Fruit fly (Drosophila melanogaster) whole organism, embryonic: ENCODE measurements around the gene hook.

Source experiments
- B-H2 ChIP-seq: fragments of 200-800 bp; sonication (Bioruptor generic); optimal IDR thresholded peaks from 2 replicates; lab custom pipeline; 2018; ENCODE audit warnings: missing biosample characterization, mild to moderate bottlenecking, missing genetic modification characterization
- CG11723 ChIP-seq: fragments of 200-800 bp; sonication (Bioruptor generic); optimal IDR thresholded peaks from 2 replicates; lab custom pipeline; 2017; ENCODE audit warnings: missing biosample characterization, mild to moderate bottlenecking, missing genetic modification characterization
- CG1233 ChIP-seq: fragments of 200-800 bp; sonication (Bioruptor generic); optimal IDR thresholded peaks from 4 replicates; lab custom pipeline; 2018; ENCODE audit warnings: missing biosample characterization, mild to moderate bottlenecking, missing genetic modification characterization
- CG13296 ChIP-seq: fragments of 200-800 bp; sonication (Bioruptor generic); optimal IDR thresholded peaks from 3 replicates; lab custom pipeline; 2018; ENCODE audit warnings: missing biosample characterization, mild to moderate bottlenecking, missing genetic modification characterization
- CG13894 ChIP-seq: fragments of 200-800 bp; sonication (Bioruptor generic); optimal IDR thresholded peaks from 3 replicates; lab custom pipeline; 2018; ENCODE audit warnings: missing biosample characterization, mild to moderate bottlenecking, missing genetic modification characterization, moderate library complexity
- CG14014 ChIP-seq: fragments of 200-800 bp; sonication (Bioruptor generic); IDR thresholded peaks from 2 replicates; pipeline ENCODE4 v1.3.6; 2022; ENCODE audit warnings: missing biosample characterization, missing genetic modification characterization
- CG15696 ChIP-seq: fragments of 200-800 bp; sonication (Bioruptor generic); optimal IDR thresholded peaks from 2 replicates; lab custom pipeline; 2019; ENCODE audit warnings: missing biosample characterization, mild to moderate bottlenecking, missing genetic modification characterization, moderate library complexity
- CG1603 ChIP-seq: fragments of 200-800 bp; sonication (Bioruptor generic); optimal IDR thresholded peaks from 2 replicates; lab custom pipeline; 2019; ENCODE audit warnings: missing biosample characterization, mild to moderate bottlenecking, missing genetic modification characterization, moderate library complexity
- CG16779 ChIP-seq: fragments of 200-800 bp; sonication (Bioruptor generic); IDR thresholded peaks from 2 replicates; pipeline ENCODE4 v1.3.6; 2022; ENCODE audit warnings: missing biosample characterization, missing genetic modification characterization
- CG17186 ChIP-seq: fragments of 200-800 bp; sonication (Bioruptor generic); optimal IDR thresholded peaks from 3 replicates; lab custom pipeline; 2017; ENCODE audit warnings: missing biosample characterization, missing genetic modification reagents, missing genetic modification characterization
- CG18262 ChIP-seq: fragments of 200-800 bp; optimal IDR thresholded peaks from 3 replicates; lab custom pipeline; 2019; ENCODE audit warnings: missing biosample characterization, mild to moderate bottlenecking, missing genetic modification characterization, moderate library complexity
- CG18599 ChIP-seq: fragments of 200-800 bp; sonication (Bioruptor generic); optimal IDR thresholded peaks from 3 replicates; lab custom pipeline; 2017; ENCODE audit warnings: missing biosample characterization, missing genetic modification characterization, mild to moderate bottlenecking, moderate library complexity, missing genetic modification reagents
- CG30403 ChIP-seq: fragments of 200-800 bp; sonication (Bioruptor generic); optimal IDR thresholded peaks from 3 replicates; lab custom pipeline; 2016; ENCODE audit warnings: missing biosample characterization, missing genetic modification characterization
- CG32772 ChIP-seq: fragments of 200-800 bp; sonication (Bioruptor generic); IDR thresholded peaks from 2 replicates; pipeline ENCODE4 v1.3.6; 2022; ENCODE audit warnings: missing biosample characterization, missing genetic modification characterization
- CG34376 ChIP-seq: fragments of 200-800 bp; sonication (Bioruptor generic); optimal IDR thresholded peaks from 2 replicates; lab custom pipeline; 2018; ENCODE audit warnings: missing biosample characterization, mild to moderate bottlenecking, missing genetic modification characterization
- CG3726 ChIP-seq: fragments of 200-800 bp; sonication (Bioruptor generic); IDR thresholded peaks from 3 replicates; pipeline ENCODE4, ENCODE4 v1.3.6; 2022; ENCODE audit warnings: missing biosample characterization, missing genetic modification characterization
- CG4854 ChIP-seq: fragments of 200-800 bp; sonication (Bioruptor generic); optimal IDR thresholded peaks from 2 replicates; lab custom pipeline; 2016; ENCODE audit warnings: missing biosample characterization, missing genetic modification characterization, inconsistent platforms
- CG6683 ChIP-seq: fragments of 200-800 bp; sonication (Bioruptor generic); optimal IDR thresholded peaks from 2 replicates; lab custom pipeline; 2017; ENCODE audit warnings: missing biosample characterization, mild to moderate bottlenecking, missing genetic modification characterization, missing genetic modification reagents
- CG9817 ChIP-seq: fragments of 200-800 bp; sonication (Bioruptor generic); optimal IDR thresholded peaks from 2 replicates; lab custom pipeline; 2018; ENCODE audit warnings: missing biosample characterization, mild to moderate bottlenecking, missing genetic modification characterization, moderate library complexity
- CG9932 ChIP-seq: fragments of 200-800 bp; sonication (Bioruptor generic); IDR thresholded peaks from 2 replicates; pipeline ENCODE4 v1.3.6; 2022; ENCODE audit warnings: missing biosample characterization, missing genetic modification characterization
- Deaf1 ChIP-seq: fragments of 200-800 bp; optimal IDR thresholded peaks from 3 replicates; lab custom pipeline; 2019; ENCODE audit warnings: missing biosample characterization, mild to moderate bottlenecking, missing genetic modification characterization, moderate library complexity
- E2f2 ChIP-seq: fragments of 200-800 bp; sonication (Bioruptor generic); IDR thresholded peaks from 2 replicates; pipeline ENCODE4 v1.3.6; 2022; ENCODE audit warnings: missing biosample characterization, missing genetic modification characterization
- Fer2 ChIP-seq: fragments of 200-800 bp; sonication (Bioruptor generic); optimal IDR thresholded peaks from 2 replicates; lab custom pipeline; 2018; ENCODE audit warnings: missing biosample characterization, mild to moderate bottlenecking, missing genetic modification characterization, moderate library complexity
- Fer3 ChIP-seq: fragments of 200-800 bp; sonication (Bioruptor generic); optimal IDR thresholded peaks from 2 replicates; lab custom pipeline; 2018; ENCODE audit warnings: missing biosample characterization, mild to moderate bottlenecking, missing genetic modification characterization, moderate library complexity
- HLH3B ChIP-seq: fragments of 200-800 bp; sonication (Bioruptor generic); IDR thresholded peaks from 2 replicates; pipeline ENCODE4 v1.3.6; 2022; ENCODE audit warnings: missing biosample characterization, missing genetic modification characterization
- Hmx ChIP-seq: fragments of 200-800 bp; sonication (Bioruptor generic); optimal IDR thresholded peaks from 2 replicates; lab custom pipeline; 2016; ENCODE audit warnings: missing biosample characterization, missing genetic modification characterization
- Hsf ChIP-seq: fragments of 200-800 bp; sonication (Bioruptor generic); optimal IDR thresholded peaks from 3 replicates; lab custom pipeline; 2016; ENCODE audit warnings: missing biosample characterization, missing genetic modification characterization
- Nf-YB ChIP-seq: fragments of 200-800 bp; sonication (Bioruptor generic); optimal IDR thresholded peaks from 3 replicates; lab custom pipeline; 2019; ENCODE audit warnings: missing biosample characterization, mild to moderate bottlenecking, missing genetic modification characterization, moderate library complexity
- Ptx1 ChIP-seq: fragments of 200-800 bp; sonication (Bioruptor generic); IDR thresholded peaks from 2 replicates; pipeline ENCODE4 v1.3.6; 2022; ENCODE audit warnings: missing biosample characterization, missing genetic modification characterization
- Sox102F ChIP-seq: fragments of 200-800 bp; sonication (Bioruptor generic); optimal IDR thresholded peaks from 2 replicates; lab custom pipeline; 2018; ENCODE audit warnings: missing biosample characterization, mild to moderate bottlenecking, missing genetic modification characterization, moderate library complexity
- Stat92E ChIP-seq, 3 experiments: fragments of >200 bp in 2 of 3; fragments of 200-800 bp in 1 of 3; sonication (Bioruptor generic) in 1 of 3; optimal IDR thresholded peaks; 2 replicates each; lab custom pipeline; 2017 to 2019; ENCODE audit warnings: missing biosample characterization in 3 of 3, missing genetic modification characterization in 3 of 3, mild to moderate bottlenecking in 1 of 3, moderate library complexity in 1 of 3
- Taf1 ChIP-seq: fragments of 200-800 bp; sonication (Bioruptor generic); IDR thresholded peaks from 2 replicates; pipeline ENCODE4 v1.3.6; 2022; ENCODE audit warnings: missing biosample characterization, missing genetic modification characterization
- Xrp1 ChIP-seq: fragments of 200-800 bp; sonication (Bioruptor generic); IDR thresholded peaks from 2 replicates; pipeline ENCODE4 v1.3.6; 2022; ENCODE audit warnings: missing biosample characterization, missing genetic modification characterization
- abd-A ChIP-seq: fragments of 200-800 bp; sonication (Bioruptor generic); optimal IDR thresholded peaks from 3 replicates; lab custom pipeline; 2019; ENCODE audit warnings: missing biosample characterization, mild to moderate bottlenecking, missing genetic modification characterization, moderate library complexity
- al ChIP-seq: fragments of 200-800 bp; sonication (Bioruptor generic); IDR thresholded peaks from 2 replicates; pipeline ENCODE4 v1.3.6; 2022; ENCODE audit warnings: missing biosample characterization, missing genetic modification characterization
- ash1 ChIP-seq: fragments of 200-800 bp; sonication (Bioruptor generic); optimal IDR thresholded peaks from 2 replicates; lab custom pipeline; 2018; ENCODE audit warnings: missing biosample characterization, mild to moderate bottlenecking, missing genetic modification characterization
- az2 ChIP-seq: fragments of 200-800 bp; sonication (Bioruptor generic); optimal IDR thresholded peaks from 3 replicates; lab custom pipeline; 2016; ENCODE audit warnings: missing biosample characterization, missing genetic modification characterization
- dpn ChIP-seq, 2 experiments: fragments of 200-800 bp; sonication (Bioruptor generic); optimal IDR thresholded peaks; 3 replicates each; lab custom pipeline; 2016; ENCODE audit warnings: missing biosample characterization in 2 of 2, missing genetic modification characterization in 2 of 2
- esg ChIP-seq: fragments of 200-800 bp; sonication (Bioruptor generic); conservative IDR thresholded peaks from 2 replicates; pipeline ENCODE4 v1.3.6; 2022; ENCODE audit warnings: missing biosample characterization, missing genetic modification characterization
- mam ChIP-seq: fragments of 200-800 bp; sonication (Bioruptor generic); optimal IDR thresholded peaks from 3 replicates; lab custom pipeline; 2016; ENCODE audit warnings: missing biosample characterization, missing genetic modification characterization
- nerfin-1 ChIP-seq: fragments of 200-800 bp; sonication (Bioruptor generic); optimal IDR thresholded peaks from 3 replicates; lab custom pipeline; 2019; ENCODE audit warnings: missing biosample characterization, mild to moderate bottlenecking, missing genetic modification characterization, moderate library complexity
- nmo ChIP-seq: fragments of 200-800 bp; sonication (Bioruptor generic); optimal IDR thresholded peaks from 2 replicates; lab custom pipeline; 2018; ENCODE audit warnings: missing biosample characterization, mild to moderate bottlenecking, missing genetic modification characterization, moderate library complexity
- phol ChIP-seq: fragments of 200-800 bp; sonication (Bioruptor generic); optimal IDR thresholded peaks from 3 replicates; lab custom pipeline; 2018; ENCODE audit warnings: missing biosample characterization, mild to moderate bottlenecking, missing genetic modification characterization, moderate library complexity
- sd ChIP-seq: fragments of 200-800 bp; sonication (Bioruptor generic); optimal IDR thresholded peaks from 3 replicates; lab custom pipeline; 2018; ENCODE audit warnings: missing biosample characterization, mild to moderate bottlenecking, missing genetic modification characterization, moderate library complexity
- slbo ChIP-seq: fragments of 200-800 bp; sonication (Bioruptor generic); IDR thresholded peaks from 2 replicates; pipeline ENCODE4 v1.3.6; 2022; ENCODE audit warnings: missing biosample characterization, missing genetic modification characterization
- so ChIP-seq: fragments of 200-800 bp; sonication (Bioruptor generic); IDR thresholded peaks from 3 replicates; pipeline ENCODE4 v1.3.6; 2022; ENCODE audit warnings: missing biosample characterization, missing genetic modification characterization
- tio ChIP-seq: fragments of 200-800 bp; sonication (Bioruptor generic); optimal IDR thresholded peaks from 2 replicates; lab custom pipeline; 2017; ENCODE audit warnings: missing biosample characterization, missing genetic modification characterization, inconsistent platforms
- tup ChIP-seq: fragments of 200-800 bp; sonication (Bioruptor generic); optimal IDR thresholded peaks from 2 replicates; lab custom pipeline; 2016; ENCODE audit warnings: missing biosample characterization, mild to moderate bottlenecking, missing genetic modification characterization, moderate library complexity

Gene hook

DNA sequence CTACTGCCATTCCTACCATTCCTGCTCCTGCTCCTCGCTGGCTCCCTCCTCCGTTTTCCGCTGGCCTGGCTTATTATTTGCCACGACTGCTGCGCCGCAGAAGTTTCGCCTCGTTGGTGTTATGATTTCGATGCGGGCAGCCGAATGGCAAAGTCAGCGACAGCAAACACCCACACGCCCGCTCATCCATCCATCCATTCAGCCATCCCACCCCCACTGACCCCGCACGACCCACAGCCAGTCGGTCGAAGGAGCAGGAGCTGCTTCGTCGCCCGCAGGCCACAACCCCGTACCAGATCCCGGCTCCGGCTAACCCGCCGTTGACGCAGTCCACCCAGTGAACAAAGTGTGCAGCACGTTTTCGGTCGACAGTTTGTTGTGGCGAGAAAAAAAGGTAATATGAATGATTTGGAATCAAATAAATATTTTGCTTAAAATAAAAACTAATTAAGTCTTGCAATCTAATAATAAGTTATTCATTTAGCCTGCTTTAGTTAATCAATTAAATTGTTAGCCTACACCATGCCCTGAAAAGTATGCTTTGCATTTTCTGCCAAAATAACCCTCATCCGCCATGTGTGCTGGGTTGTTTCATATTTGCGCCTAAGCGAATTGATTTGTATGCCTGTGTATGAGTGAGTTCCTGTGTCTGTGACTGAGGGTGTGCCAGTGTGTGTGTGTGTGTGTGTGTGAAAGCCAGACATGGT lies 6.7 kb downstream of the hook start (continued):
- TF ChIP-seq CG11723 (GFP tag; lab: Kevin White, UChicago) (peak; percentile 41), Fer3 (tag; lab: Kevin White, UChicago) (peak; percentile 32), CG14014 (GFP tag; lab: Robert Waterston, UW) (peak; percentile 59), Fer2 (tag; lab: Kevin White, UChicago) (peak; percentile 33), mam (GFP tag; lab: Kevin White, UChicago) (peak; percentile 50), CG30403 (GFP tag; lab: Kevin White, UChicago) (peak; percentile 48), CG13894 (tag; lab: Kevin White, UChicago) (peak; percentile 58), CG17186 (GFP tag; lab: Kevin White, UChicago) (no peak), B-H2 (peak; percentile 70), CG16779 (no peak), nmo (peak; percentile 43), slbo (peak; percentile 52; the same call in 1 of the 2 replicates), Taf1 (GFP tag; lab: Robert Waterston, UW) (no peak), CG9932 (GFP tag; lab: Robert Waterston, UW) (peak; percentile 38; the same call in 1 of the 2 replicates), CG1233 (GFP tag; lab: Kevin White, UChicago) (peak; percentile 53), abd-A (tag; lab: Kevin White, UChicago) (no peak), Deaf1 (peak; percentile 64), Hmx (GFP tag; lab: Kevin White, UChicago) (no peak), ash1 (GFP tag; lab: Kevin White, UChicago) (peak; percentile 2), Hsf (GFP tag; lab: Kevin White, UChicago) (peak; percentile 40), CG1603 (tag; lab: Kevin White, UChicago) (peak; percentile 35), so (GFP tag; lab: Robert Waterston, UW) (peak; percentile 64; the same call in 1 of the 3 replicates), CG9817 (tag; lab: Kevin White, UChicago) (peak; percentile 22), Stat92E (GFP tag; optimal IDR thresholded peaks at IDR 0.05; lab: Kevin White, UChicago) (no peak), CG4854 (no peak), CG18262 (tag; lab: Kevin White, UChicago) (peak; percentile 51), HLH3B (GFP tag; lab: Robert Waterston, UW) (peak; percentile 48; the same call in 1 of the 2 replicates), CG3726 (GFP tag; lab: Robert Waterston, UW) (no peak), CG15696 (tag; lab: Kevin White, UChicago) (no peak), CG34376 (GFP tag; lab: Kevin White, UChicago) (peak; percentile 82), E2f2 (GFP tag; lab: Robert Waterston, UW) (peak; percentile 35; the same call in 1 of the 2 replicates), Ptx1 (peak; percentile 61), az2 (GFP tag; lab: Kevin White, UChicago) (no peak), dpn (GFP tag; optimal IDR thresholded peaks at IDR 0.05; lab: Kevin White, UChicago) (peak; percentile 23 to 26), tio (GFP tag; lab: Kevin White, UChicago) (no peak), Sox102F (GFP tag; lab: Kevin White, UChicago) (peak; percentile 55), Nf-YB (peak; percentile 14), CG32772 (GFP tag; lab: Robert Waterston, UW) (no peak), nerfin-1 (tag; lab: Kevin White, UChicago) (peak; percentile 14), CG6683 (GFP tag; lab: Kevin White, UChicago) (peak; percentile 65), Xrp1 (GFP tag; lab: Robert Waterston, UW) (peak; percentile 42; the same call in 1 of the 2 replicates), esg (GFP tag; lab: Robert Waterston, UW) (0 out of 2 replicates have a peak, but pooled peaks have one; percentile 17), tup (GFP tag; lab: Kevin White, UChicago) (peak; percentile 9), CG13296 (GFP tag; lab: Kevin White, UChicago) (peak; percentile 77), phol (tag; lab: Kevin White, UChicago) (peak; percentile 56), CG18599 (GFP tag; lab: Kevin White, UChicago) (peak; percentile 92), sd (tag; lab: Kevin White, UChicago) (no peak), al (peak; percentile 18; the same call in 1 of the 2 replicates)
